Fruit fly (Drosophila melanogaster) whole organism, wandering third instar larva: ENCODE data around the gene rtv.

Experiments used
- Abd-B ChIP-seq: fragments of >200 bp; optimal IDR thresholded peaks from 2 replicates; lab custom pipeline; 2017; ENCODE audit warnings: missing biosample characterization, missing genetic modification characterization
- CG32264 ChIP-seq: fragments of 200-800 bp; sonication (Bioruptor generic); optimal IDR thresholded peaks from 2 replicates; lab custom pipeline; 2016; ENCODE audit warnings: missing biosample characterization, missing genetic modification characterization
- CG9705 ChIP-seq: fragments of 200-800 bp; sonication (Bioruptor generic); optimal IDR thresholded peaks from 2 replicates; lab custom pipeline; 2018; ENCODE audit warnings: missing biosample characterization, mild to moderate bottlenecking, missing genetic modification characterization
- CrebA ChIP-seq: fragments of 200-800 bp; sonication (Bioruptor generic); optimal IDR thresholded peaks from 2 replicates; lab custom pipeline; 2016; ENCODE audit warnings: missing biosample characterization, mild to moderate bottlenecking, missing genetic modification characterization, borderline replicate concordance
- Dfd ChIP-seq: fragments of >200 bp; optimal IDR thresholded peaks from 2 replicates; lab custom pipeline; 2017; ENCODE audit warnings: missing biosample characterization, missing genetic modification characterization
- Dif ChIP-seq: fragments of 200-275, 200-300 bp; sonication (Bioruptor generic); optimal IDR thresholded peaks from 2 replicates; lab custom pipeline; 2018; ENCODE audit warnings: missing biosample characterization, missing genetic modification characterization; ENCODE audit not compliant: partially characterized antibody
- GATAd ChIP-seq: sonication (Bioruptor generic); optimal IDR thresholded peaks from 2 replicates; lab custom pipeline; 2016; ENCODE audit warnings: missing biosample characterization, missing genetic modification characterization
- HLH106 ChIP-seq: fragments of 200-800 bp; optimal IDR thresholded peaks from 3 replicates; lab custom pipeline; 2019; ENCODE audit warnings: missing biosample characterization, mild to moderate bottlenecking, missing genetic modification characterization, moderate library complexity
- Hnf4 ChIP-seq: fragments of 200-800 bp; sonication (Bioruptor generic); optimal IDR thresholded peaks from 2 replicates; lab custom pipeline; 2016; ENCODE audit warnings: missing biosample characterization, mild to moderate bottlenecking, missing genetic modification characterization
- Hr78 ChIP-seq: fragments of >200 bp; optimal IDR thresholded peaks from 2 replicates; lab custom pipeline; 2017; ENCODE audit warnings: missing biosample characterization, missing genetic modification characterization
- Hr83 ChIP-seq: fragments of 200-300 bp; sonication (Bioruptor generic); optimal IDR thresholded peaks from 2 replicates; lab custom pipeline; 2016; ENCODE audit warnings: missing biosample characterization, mild to moderate bottlenecking, missing genetic modification characterization, moderate library complexity; ENCODE audit not compliant: poor library complexity, severe bottlenecking
- Jra ChIP-seq: sonication (Bioruptor generic); optimal IDR thresholded peaks from 2 replicates; lab custom pipeline; 2016; ENCODE audit warnings: missing biosample characterization, missing genetic modification characterization
- Mio ChIP-seq: sonication (Bioruptor generic); optimal IDR thresholded peaks from 2 replicates; lab custom pipeline; 2016; ENCODE audit warnings: missing biosample characterization, missing genetic modification characterization
- OdsH ChIP-seq: fragments of 200-800 bp; sonication (Bioruptor generic); optimal IDR thresholded peaks from 2 replicates; lab custom pipeline; 2016; ENCODE audit warnings: missing biosample characterization, mild to moderate bottlenecking, missing genetic modification characterization
- Rel ChIP-seq, 2 experiments: fragments of 200-800 bp; sonication (Bioruptor generic) in 1 of 2; optimal IDR thresholded peaks; 2 replicates in 1 of 2; 3 replicates in 1 of 2; lab custom pipeline; 2016 to 2019; ENCODE audit warnings: mild to moderate bottlenecking in 2 of 2, missing biosample characterization in 2 of 2, missing genetic modification characterization in 2 of 2, moderate library complexity in 1 of 2
- Sp1 ChIP-seq: fragments of 200-800 bp; sonication (Bioruptor generic); optimal IDR thresholded peaks from 3 replicates; lab custom pipeline; 2019; ENCODE audit warnings: missing biosample characterization, mild to moderate bottlenecking, missing genetic modification characterization, moderate library complexity
- Vsx2 ChIP-seq: fragments of 200-300, 225-300 bp; sonication (Bioruptor generic); optimal IDR thresholded peaks from 2 replicates; lab custom pipeline; 2018; ENCODE audit warnings: missing biosample characterization, missing genetic modification characterization; ENCODE audit not compliant: partially characterized antibody
- br ChIP-seq: fragments of 200-800 bp; sonication (Bioruptor generic); optimal IDR thresholded peaks from 2 replicates; lab custom pipeline; 2016; ENCODE audit warnings: missing biosample characterization, missing genetic modification characterization
- brk ChIP-seq: fragments of 200-800 bp; sonication (Bioruptor generic); optimal IDR thresholded peaks from 2 replicates; lab custom pipeline; 2016; ENCODE audit warnings: missing biosample characterization, mild to moderate bottlenecking, missing genetic modification characterization
- dl ChIP-seq, 2 experiments: fragments of 175-275, 200-275 bp in 1 of 2; fragments of 200-275 bp in 1 of 2; sonication (Bioruptor generic); optimal IDR thresholded peaks; lab custom pipeline; 2018; ENCODE audit warnings: mild to moderate bottlenecking in 2 of 2, missing biosample characterization in 2 of 2, missing genetic modification characterization in 2 of 2, moderate library complexity in 2 of 2; ENCODE audit not compliant: partially characterized antibody in 2 of 2, insufficient read depth in 1 of 2
- ey ChIP-seq: fragments of 200-800 bp; sonication (Bioruptor generic); optimal IDR thresholded peaks from 2 replicates; lab custom pipeline; 2016; ENCODE audit warnings: missing biosample characterization, missing genetic modification characterization
- foxo ChIP-seq, 2 experiments: fragments of 200-800 bp; sonication (Bioruptor generic); optimal IDR thresholded peaks; 2 replicates in 1 of 2; 3 replicates in 1 of 2; lab custom pipeline; 2016 to 2017; ENCODE audit warnings: missing biosample characterization in 2 of 2, missing genetic modification characterization in 2 of 2
- h ChIP-seq: fragments of 200-800 bp; sonication (Bioruptor generic); optimal IDR thresholded peaks from 3 replicates; lab custom pipeline; 2016; ENCODE audit warnings: missing biosample characterization, mild to moderate bottlenecking, missing genetic modification characterization
- jim ChIP-seq: fragments of 175-275, 200-325 bp; sonication (Bioruptor generic); optimal IDR thresholded peaks from 2 replicates; lab custom pipeline; 2016; ENCODE audit warnings: missing biosample characterization, mild to moderate bottlenecking, missing genetic modification characterization
- lola ChIP-seq: fragments of >200 bp; optimal IDR thresholded peaks from 2 replicates; lab custom pipeline; 2017; ENCODE audit warnings: missing biosample characterization, missing genetic modification characterization
- pan ChIP-seq: fragments of >200 bp; optimal IDR thresholded peaks from 2 replicates; lab custom pipeline; 2017
- psq ChIP-seq: fragments of 200-800 bp; sonication (Bioruptor generic); optimal IDR thresholded peaks from 3 replicates; lab custom pipeline; 2017; ENCODE audit warnings: missing biosample characterization, mild to moderate bottlenecking, missing genetic modification characterization, moderate library complexity
- rgr ChIP-seq: fragments of 200-800 bp; sonication (Bioruptor generic); optimal IDR thresholded peaks from 3 replicates; lab custom pipeline; 2016; ENCODE audit warnings: missing biosample characterization, mild to moderate bottlenecking, missing genetic modification characterization
- sv ChIP-seq: fragments of 200-800 bp; sonication (Bioruptor generic); optimal IDR thresholded peaks from 3 replicates; lab custom pipeline; 2016; ENCODE audit warnings: missing biosample characterization, missing genetic modification characterization
- tai ChIP-seq: sonication (Bioruptor generic); optimal IDR thresholded peaks from 2 replicates; lab custom pipeline; 2016; ENCODE audit warnings: missing biosample characterization, missing genetic modification characterization
- woc ChIP-seq: sonication (Bioruptor generic); optimal IDR thresholded peaks from 2 replicates; lab custom pipeline; 2016; ENCODE audit warnings: missing biosample characterization, mild to moderate bottlenecking, missing genetic modification characterization

The rtv gene

DNA sequence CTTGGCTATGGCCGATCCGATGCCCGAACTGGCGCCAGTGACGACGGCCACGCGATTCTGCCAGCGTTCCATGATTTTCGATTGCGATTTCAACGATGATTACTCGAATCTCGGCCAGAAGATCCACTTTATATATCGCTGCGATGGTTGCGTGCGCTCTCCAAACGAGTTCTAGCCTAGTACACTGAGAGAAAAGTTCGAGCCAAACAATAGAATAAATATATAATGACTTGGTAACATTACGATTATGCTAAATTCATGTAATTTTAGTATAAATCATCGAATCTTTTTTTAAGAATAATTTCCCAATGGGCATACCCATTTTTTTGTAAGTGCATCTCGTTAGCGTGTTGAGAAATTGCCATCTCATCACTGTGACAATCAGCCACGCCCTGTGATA, 15.2 kb upstream of the rtv start, which contains the start of gene Antdh:
Gene Antdh (minus strand): TSS at position 101 of the 400 bp plus-strand sequence.
- TF ChIP-seq Abd-B (GFP tag; lab: Kevin White, UChicago), result no peak
- no peak for TF ChIP-seq GATAd
- no peak for TF ChIP-seq Hr83 (GFP tag; lab: Kevin White, UChicago)
- TF ChIP-seq tai (GFP tag; lab: Kevin White, UChicago), result no peak
- TF ChIP-seq Vsx2 (GFP tag; lab: Kevin White, UChicago), result no peak
- no peak for TF ChIP-seq h
- TF ChIP-seq OdsH, result no peak
- no peak for TF ChIP-seq sv
- TF ChIP-seq Dif (GFP tag; lab: Kevin White, UChicago), result no peak
- no peak for TF ChIP-seq brk (GFP tag; lab: Kevin White, UChicago)
- TF ChIP-seq jim (GFP tag; lab: Kevin White, UChicago), result no peak
- TF ChIP-seq rgr (GFP tag; lab: Kevin White, UChicago), result no peak
- no peak for TF ChIP-seq CG9705

DNA sequence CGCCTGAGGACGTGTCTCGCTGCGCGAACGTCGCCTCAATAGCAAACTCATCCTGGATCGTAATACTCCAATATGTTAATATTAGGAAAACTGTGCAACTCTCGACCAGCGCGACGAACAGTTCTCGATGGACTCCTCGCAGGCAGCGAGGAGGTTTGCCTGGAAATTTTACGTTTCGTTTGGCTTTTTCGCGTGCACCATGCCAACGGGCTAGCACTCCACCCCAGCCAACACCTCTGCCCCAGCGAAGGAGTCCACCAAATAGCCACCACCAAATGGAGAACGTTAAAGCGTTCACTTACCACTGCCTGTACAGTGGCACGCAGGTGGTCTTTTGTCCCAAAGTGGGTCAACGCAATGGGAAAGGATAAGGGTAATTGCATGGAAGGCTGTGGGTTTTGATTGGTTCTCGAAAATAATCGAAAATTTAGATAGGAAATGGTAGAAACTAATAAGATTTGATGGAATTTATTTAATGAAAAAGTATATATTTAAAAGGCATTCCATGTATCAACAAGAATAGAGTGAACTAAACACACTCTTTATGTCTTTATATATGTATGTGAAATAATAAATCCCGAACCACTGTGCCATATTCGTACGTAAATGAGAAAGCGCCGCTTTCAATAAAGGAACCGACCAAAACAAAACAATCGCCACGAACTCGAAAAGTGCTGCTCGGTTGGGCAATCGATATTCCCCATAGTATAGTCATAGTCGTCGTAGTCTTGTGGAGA, 6.1 kb upstream of the rtv start, which contains the start of gene CG32668:
Gene CG32668 (minus strand): TSS at position 51 of the 737 bp plus-strand sequence.
- no peak for TF ChIP-seq Jra (GFP tag; lab: Kevin White, UChicago)
- no peak for TF ChIP-seq Dif (GFP tag; lab: Kevin White, UChicago)
- no peak for TF ChIP-seq HLH106 (tag; lab: Kevin White, UChicago)
- TF ChIP-seq br (GFP tag; lab: Kevin White, UChicago), result no peak
- TF ChIP-seq foxo (GFP tag; optimal IDR thresholded peaks at IDR 0.05; lab: Kevin White, UChicago), result no peak

DNA sequence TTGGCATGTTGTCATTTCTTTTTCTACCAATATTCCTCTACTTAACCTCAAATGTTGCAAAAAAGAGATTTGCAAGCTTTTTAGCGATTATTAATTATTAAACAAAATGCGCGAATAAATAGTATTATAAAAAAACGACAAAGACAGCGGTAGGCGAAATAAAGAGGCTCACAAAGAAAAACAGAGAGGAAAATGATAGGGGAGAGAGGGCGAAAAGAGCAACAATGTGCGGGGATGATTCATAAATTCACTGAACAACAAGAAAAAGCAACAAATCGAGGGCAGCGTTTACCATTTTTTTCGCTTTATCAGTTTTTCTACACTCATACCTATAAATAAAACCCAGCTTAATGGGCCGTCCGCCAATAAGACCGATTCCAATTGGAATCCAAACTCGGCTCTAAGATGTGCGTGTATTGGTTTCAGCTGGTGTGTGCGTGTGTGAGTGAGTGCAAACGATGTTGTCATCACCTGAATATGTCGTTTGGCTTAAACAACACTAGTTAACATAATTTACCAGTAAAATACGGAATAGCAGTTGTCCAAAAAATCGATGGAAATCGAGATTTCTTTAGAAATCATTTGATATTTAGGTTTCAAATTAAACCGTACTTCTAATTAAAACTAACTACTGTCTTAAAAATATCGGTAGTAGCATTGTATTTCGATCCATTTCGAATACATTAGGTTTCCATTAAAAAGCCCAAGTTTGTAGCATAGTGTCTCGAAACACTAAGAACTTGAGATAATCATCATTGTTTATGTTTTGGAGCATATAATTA, 2.2 kb upstream of the rtv start:
- TF ChIP-seq br (GFP tag; lab: Kevin White, UChicago) (no peak), jim (GFP tag; lab: Kevin White, UChicago) (no peak), CG32264 (GFP tag; lab: Kevin White, UChicago) (no peak), foxo (GFP tag; optimal IDR thresholded peaks at IDR 0.05; lab: Kevin White, UChicago) (peak in 1 of 2 experiments; percentile 24), Mio (GFP tag; lab: Kevin White, UChicago) (no peak), psq (peak; percentile 16), ey (GFP tag; lab: Kevin White, UChicago) (no peak), Rel (GFP tag; optimal IDR thresholded peaks at IDR 0.05; lab: Kevin White, UChicago) (no peak), Rel (tag; optimal IDR thresholded peaks at IDR 0.05; lab: Kevin White, UChicago) (no peak)

DNA sequence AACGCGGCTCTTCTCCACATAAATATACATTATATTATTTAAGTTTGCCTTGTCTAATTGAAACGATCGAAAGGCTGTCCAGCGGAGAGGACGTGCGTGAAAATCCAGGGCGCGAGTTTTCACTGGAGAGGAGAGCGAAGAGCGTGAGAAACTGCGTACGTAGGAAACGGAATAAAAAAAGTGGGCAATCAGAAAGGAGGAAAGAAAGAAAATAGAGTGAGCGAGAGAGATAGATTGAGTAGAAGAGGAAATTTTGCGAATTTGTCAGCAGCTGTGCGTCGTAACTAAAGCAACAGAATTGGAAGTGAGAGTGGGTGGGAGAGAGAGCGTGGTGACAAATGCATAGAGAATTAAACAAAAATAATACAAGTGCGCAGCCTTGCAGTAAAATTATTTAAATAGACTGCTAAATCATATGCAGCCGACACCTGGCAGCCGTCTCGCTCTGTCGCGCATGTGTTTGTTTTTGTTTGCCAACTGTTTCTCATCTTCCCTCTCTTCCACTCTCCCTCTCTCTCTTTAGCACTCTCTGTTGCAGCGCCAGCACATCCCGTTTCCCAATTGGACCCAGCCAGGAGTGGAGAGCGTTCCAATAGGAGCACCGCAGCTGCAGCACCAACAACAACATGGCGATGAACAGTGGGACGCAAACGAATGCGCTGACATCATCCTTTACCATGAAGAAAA, 864 bp upstream of the rtv start:
- TF ChIP-seq h (no peak), Hr83 (GFP tag; lab: Kevin White, UChicago) (peak; percentile 50), jim (GFP tag; lab: Kevin White, UChicago) (no peak), pan (no peak), woc (GFP tag; lab: Kevin White, UChicago) (no peak), CG32264 (GFP tag; lab: Kevin White, UChicago) (no peak), Mio (GFP tag; lab: Kevin White, UChicago) (no peak), Sp1 (GFP tag; lab: Kevin White, UChicago) (no peak), dl (GFP tag; optimal IDR thresholded peaks at IDR 0.05; lab: Kevin White, UChicago; ENCODE audit: insufficient read depth in 1 of 2, partially characterized antibody in 2 of 2) (peak; percentile 58 to 86), HLH106 (tag; lab: Kevin White, UChicago) (no peak), psq (peak; percentile 98), foxo (GFP tag; optimal IDR thresholded peaks at IDR 0.05; lab: Kevin White, UChicago) (no peak), Rel (GFP tag; optimal IDR thresholded peaks at IDR 0.05; lab: Kevin White, UChicago) (no peak), Rel (tag; optimal IDR thresholded peaks at IDR 0.05; lab: Kevin White, UChicago) (no peak), CG9705 (no peak), lola (GFP tag; lab: Kevin White, UChicago) (no peak), OdsH (peak; percentile 8), Abd-B (GFP tag; lab: Kevin White, UChicago) (no peak), Hr78 (no peak), Dif (GFP tag; lab: Kevin White, UChicago) (peak; percentile 60), Jra (GFP tag; lab: Kevin White, UChicago) (no peak), rgr (GFP tag; lab: Kevin White, UChicago) (peak; percentile 30), Dfd (GFP tag; lab: Kevin White, UChicago) (no peak), Hnf4 (GFP tag; lab: Kevin White, UChicago) (no peak), CrebA (GFP tag; lab: Kevin White, UChicago) (no peak)
